Fruit fly (Drosophila melanogaster) whole organism, wandering third instar larva: ENCODE data around the gene GstT3.
A peak's percentile ranks its signal among the peaks of the same experiment; 100 is the strongest.

Source experiments
- Abd-B ChIP-seq: fragments of >200 bp; optimal IDR thresholded peaks from 2 replicates; lab custom pipeline; 2017; ENCODE audit warnings: missing biosample characterization, missing genetic modification characterization
- CG9705 ChIP-seq: fragments of 200-800 bp; sonication (Bioruptor generic); optimal IDR thresholded peaks from 2 replicates; lab custom pipeline; 2018; ENCODE audit warnings: missing biosample characterization, mild to moderate bottlenecking, missing genetic modification characterization
- CrebA ChIP-seq: fragments of 200-800 bp; sonication (Bioruptor generic); optimal IDR thresholded peaks from 2 replicates; lab custom pipeline; 2016; ENCODE audit warnings: missing biosample characterization, mild to moderate bottlenecking, missing genetic modification characterization, borderline replicate concordance
- Dfd ChIP-seq: fragments of >200 bp; optimal IDR thresholded peaks from 2 replicates; lab custom pipeline; 2017; ENCODE audit warnings: missing biosample characterization, missing genetic modification characterization
- Dif ChIP-seq: fragments of 200-275, 200-300 bp; sonication (Bioruptor generic); optimal IDR thresholded peaks from 2 replicates; lab custom pipeline; 2018; ENCODE audit warnings: missing biosample characterization, missing genetic modification characterization; ENCODE audit not compliant: partially characterized antibody
- GATAd ChIP-seq: sonication (Bioruptor generic); optimal IDR thresholded peaks from 2 replicates; lab custom pipeline; 2016; ENCODE audit warnings: missing biosample characterization, missing genetic modification characterization
- HLH106 ChIP-seq: fragments of 200-800 bp; optimal IDR thresholded peaks from 3 replicates; lab custom pipeline; 2019; ENCODE audit warnings: missing biosample characterization, mild to moderate bottlenecking, missing genetic modification characterization, moderate library complexity
- Hnf4 ChIP-seq: fragments of 200-800 bp; sonication (Bioruptor generic); optimal IDR thresholded peaks from 2 replicates; lab custom pipeline; 2016; ENCODE audit warnings: missing biosample characterization, mild to moderate bottlenecking, missing genetic modification characterization
- Hr78 ChIP-seq: fragments of >200 bp; optimal IDR thresholded peaks from 2 replicates; lab custom pipeline; 2017; ENCODE audit warnings: missing biosample characterization, missing genetic modification characterization
- Hr83 ChIP-seq: fragments of 200-300 bp; sonication (Bioruptor generic); optimal IDR thresholded peaks from 2 replicates; lab custom pipeline; 2016; ENCODE audit warnings: missing biosample characterization, mild to moderate bottlenecking, missing genetic modification characterization, moderate library complexity; ENCODE audit not compliant: poor library complexity, severe bottlenecking
- Jra ChIP-seq: sonication (Bioruptor generic); optimal IDR thresholded peaks from 2 replicates; lab custom pipeline; 2016; ENCODE audit warnings: missing biosample characterization, missing genetic modification characterization
- Mio ChIP-seq: sonication (Bioruptor generic); optimal IDR thresholded peaks from 2 replicates; lab custom pipeline; 2016; ENCODE audit warnings: missing biosample characterization, missing genetic modification characterization
- Myc ChIP-seq: fragments of >200 bp; optimal IDR thresholded peaks from 2 replicates; lab custom pipeline; 2017
- N ChIP-seq: fragments of >200 bp; optimal IDR thresholded peaks from 2 replicates; lab custom pipeline; 2018; ENCODE audit warnings: missing biosample characterization, missing external identifiers, missing genetic modification characterization
- OdsH ChIP-seq: fragments of 200-800 bp; sonication (Bioruptor generic); optimal IDR thresholded peaks from 2 replicates; lab custom pipeline; 2016; ENCODE audit warnings: missing biosample characterization, mild to moderate bottlenecking, missing genetic modification characterization
- Rel ChIP-seq, 2 experiments: fragments of 200-800 bp; sonication (Bioruptor generic) in 1 of 2; optimal IDR thresholded peaks; 2 replicates in 1 of 2; 3 replicates in 1 of 2; lab custom pipeline; 2016 to 2019; ENCODE audit warnings: mild to moderate bottlenecking in 2 of 2, missing biosample characterization in 2 of 2, missing genetic modification characterization in 2 of 2, moderate library complexity in 1 of 2
- Sp1 ChIP-seq: fragments of 200-800 bp; sonication (Bioruptor generic); optimal IDR thresholded peaks from 3 replicates; lab custom pipeline; 2019; ENCODE audit warnings: missing biosample characterization, mild to moderate bottlenecking, missing genetic modification characterization, moderate library complexity
- Vsx2 ChIP-seq: fragments of 200-300, 225-300 bp; sonication (Bioruptor generic); optimal IDR thresholded peaks from 2 replicates; lab custom pipeline; 2018; ENCODE audit warnings: missing biosample characterization, missing genetic modification characterization; ENCODE audit not compliant: partially characterized antibody
- br ChIP-seq: fragments of 200-800 bp; sonication (Bioruptor generic); optimal IDR thresholded peaks from 2 replicates; lab custom pipeline; 2016; ENCODE audit warnings: missing biosample characterization, missing genetic modification characterization
- brk ChIP-seq: fragments of 200-800 bp; sonication (Bioruptor generic); optimal IDR thresholded peaks from 2 replicates; lab custom pipeline; 2016; ENCODE audit warnings: missing biosample characterization, mild to moderate bottlenecking, missing genetic modification characterization
- dl ChIP-seq, 2 experiments: fragments of 175-275, 200-275 bp in 1 of 2; fragments of 200-275 bp in 1 of 2; sonication (Bioruptor generic); optimal IDR thresholded peaks; lab custom pipeline; 2018; ENCODE audit warnings: mild to moderate bottlenecking in 2 of 2, missing biosample characterization in 2 of 2, missing genetic modification characterization in 2 of 2, moderate library complexity in 2 of 2; ENCODE audit not compliant: partially characterized antibody in 2 of 2, insufficient read depth in 1 of 2
- dmrt93B ChIP-seq: fragments of 200-800 bp; sonication (Bioruptor generic); optimal IDR thresholded peaks from 2 replicates; lab custom pipeline; 2018; ENCODE audit warnings: missing biosample characterization, mild to moderate bottlenecking, missing genetic modification characterization
- dsf ChIP-seq: sonication (Bioruptor generic); optimal IDR thresholded peaks from 2 replicates; lab custom pipeline; 2016; ENCODE audit warnings: missing biosample characterization, missing genetic modification characterization, borderline replicate concordance
- ey ChIP-seq: fragments of 200-800 bp; sonication (Bioruptor generic); optimal IDR thresholded peaks from 2 replicates; lab custom pipeline; 2016; ENCODE audit warnings: missing biosample characterization, missing genetic modification characterization
- foxo ChIP-seq, 2 experiments: fragments of 200-800 bp; sonication (Bioruptor generic); optimal IDR thresholded peaks; 2 replicates in 1 of 2; 3 replicates in 1 of 2; lab custom pipeline; 2016 to 2017; ENCODE audit warnings: missing biosample characterization in 2 of 2, missing genetic modification characterization in 2 of 2
- fru ChIP-seq: fragments of 200-800 bp; sonication (Bioruptor generic); optimal IDR thresholded peaks from 3 replicates; lab custom pipeline; 2016; ENCODE audit warnings: missing biosample characterization, mild to moderate bottlenecking, missing genetic modification characterization
- h ChIP-seq: fragments of 200-800 bp; sonication (Bioruptor generic); optimal IDR thresholded peaks from 3 replicates; lab custom pipeline; 2016; ENCODE audit warnings: missing biosample characterization, mild to moderate bottlenecking, missing genetic modification characterization
- jim ChIP-seq: fragments of 175-275, 200-325 bp; sonication (Bioruptor generic); optimal IDR thresholded peaks from 2 replicates; lab custom pipeline; 2016; ENCODE audit warnings: missing biosample characterization, mild to moderate bottlenecking, missing genetic modification characterization
- lola ChIP-seq: fragments of >200 bp; optimal IDR thresholded peaks from 2 replicates; lab custom pipeline; 2017; ENCODE audit warnings: missing biosample characterization, missing genetic modification characterization
- psq ChIP-seq: fragments of 200-800 bp; sonication (Bioruptor generic); optimal IDR thresholded peaks from 3 replicates; lab custom pipeline; 2017; ENCODE audit warnings: missing biosample characterization, mild to moderate bottlenecking, missing genetic modification characterization, moderate library complexity
- rgr ChIP-seq: fragments of 200-800 bp; sonication (Bioruptor generic); optimal IDR thresholded peaks from 3 replicates; lab custom pipeline; 2016; ENCODE audit warnings: missing biosample characterization, mild to moderate bottlenecking, missing genetic modification characterization
- sage ChIP-seq: fragments of 200-800 bp; sonication (Bioruptor generic); optimal IDR thresholded peaks from 2 replicates; lab custom pipeline; 2016; ENCODE audit warnings: missing biosample characterization, mild to moderate bottlenecking, missing genetic modification characterization
- sv ChIP-seq: fragments of 200-800 bp; sonication (Bioruptor generic); optimal IDR thresholded peaks from 3 replicates; lab custom pipeline; 2016; ENCODE audit warnings: missing biosample characterization, missing genetic modification characterization
- tai ChIP-seq: sonication (Bioruptor generic); optimal IDR thresholded peaks from 2 replicates; lab custom pipeline; 2016; ENCODE audit warnings: missing biosample characterization, missing genetic modification characterization
- usp ChIP-seq: fragments of >200 bp; optimal IDR thresholded peaks from 2 replicates; lab custom pipeline; 2017; ENCODE audit warnings: missing biosample characterization, missing genetic modification characterization
- woc ChIP-seq: sonication (Bioruptor generic); optimal IDR thresholded peaks from 2 replicates; lab custom pipeline; 2016; ENCODE audit warnings: missing biosample characterization, mild to moderate bottlenecking, missing genetic modification characterization

Gene GstT3

dm6 chrX:20481404-20481803 is 14.1 kb downstream of the GstT3 start:
- TF ChIP-seq jim (GFP tag; lab: Kevin White, UChicago) (no peak), Mio (GFP tag; lab: Kevin White, UChicago) (no peak), psq (GFP tag; lab: Kevin White, UChicago) (peak; percentile 6), Hnf4 (peak; percentile 3), rgr (GFP tag; lab: Kevin White, UChicago) (peak; percentile 18), fru (GFP tag; lab: Kevin White, UChicago) (peak; percentile 59), br (peak; percentile 33), brk (GFP tag; lab: Kevin White, UChicago) (peak; percentile 10), Sp1 (GFP tag; lab: Kevin White, UChicago) (peak; percentile 38), dmrt93B (GFP tag; lab: Kevin White, UChicago) (no peak), h (GFP tag; lab: Kevin White, UChicago) (peak; percentile 36), Jra (no peak), Rel (GFP tag; optimal IDR thresholded peaks at IDR 0.05; lab: Kevin White, UChicago) (no peak), Rel (tag; optimal IDR thresholded peaks at IDR 0.05; lab: Kevin White, UChicago) (peak; percentile 45)

dm6 chrX:20482790-20483564 is 15.7 kb downstream of the GstT3 start:
- TF ChIP-seq fru (GFP tag; lab: Kevin White, UChicago) (no peak), foxo (GFP tag; optimal IDR thresholded peaks at IDR 0.05; lab: Kevin White, UChicago) (peak in 1 of 2 experiments; percentile 26), ey (GFP tag; lab: Kevin White, UChicago) (peak; percentile 20), br (peak; percentile 4), HLH106 (tag; lab: Kevin White, UChicago) (peak; percentile 59), Myc (lab: Kevin White, UChicago) (no peak), dmrt93B (GFP tag; lab: Kevin White, UChicago) (peak; percentile 0), Hr78 (no peak)

dm6 chrX:20485880-20486279 is 18.6 kb downstream of the GstT3 start, which contains the start of gene CG15461:
TSS of gene CG15461 (plus strand) at chrX:20486180.
- TF ChIP-seq dl (GFP tag; optimal IDR thresholded peaks at IDR 0.05; lab: Kevin White, UChicago; ENCODE audit: insufficient read depth in 1 of 2, partially characterized antibody in 2 of 2) (no peak), CG9705 (GFP tag; lab: Kevin White, UChicago) (no peak), Myc (lab: Kevin White, UChicago) (no peak), brk (GFP tag; lab: Kevin White, UChicago) (no peak), Dif (GFP tag; lab: Kevin White, UChicago) (no peak), h (GFP tag; lab: Kevin White, UChicago) (no peak), OdsH (no peak), Vsx2 (GFP tag; lab: Kevin White, UChicago) (no peak), Sp1 (GFP tag; lab: Kevin White, UChicago) (no peak), woc (no peak), Abd-B (GFP tag; lab: Kevin White, UChicago) (no peak)

dm6 chrX:20488701-20489122 is 21.5 kb downstream of the GstT3 start:
- TF ChIP-seq sv, result no peak
- TF ChIP-seq usp, result no peak
- TF ChIP-seq foxo (GFP tag; optimal IDR thresholded peaks at IDR 0.05; lab: Kevin White, UChicago), result peak in 1 of 2 experiments; percentile 55
- TF ChIP-seq Hnf4, result peak; percentile 19
- no peak for TF ChIP-seq Rel (GFP tag; optimal IDR thresholded peaks at IDR 0.05; lab: Kevin White, UChicago)
- TF ChIP-seq Rel (tag; optimal IDR thresholded peaks at IDR 0.05; lab: Kevin White, UChicago), result no peak
- no peak for TF ChIP-seq Dif (GFP tag; lab: Kevin White, UChicago)
- TF ChIP-seq Myc (lab: Kevin White, UChicago), result no peak
- TF ChIP-seq fru (GFP tag; lab: Kevin White, UChicago), result peak; percentile 70
- no peak for TF ChIP-seq jim (GFP tag; lab: Kevin White, UChicago)
- TF ChIP-seq dl (GFP tag; optimal IDR thresholded peaks at IDR 0.05; lab: Kevin White, UChicago; ENCODE audit: insufficient read depth in 1 of 2, partially characterized antibody in 2 of 2), result no peak
- TF ChIP-seq h (GFP tag; lab: Kevin White, UChicago), result peak; percentile 64
- peak; percentile 43 for TF ChIP-seq ey (GFP tag; lab: Kevin White, UChicago)
- no peak for TF ChIP-seq Vsx2 (GFP tag; lab: Kevin White, UChicago)
- peak; percentile 55 for TF ChIP-seq Sp1 (GFP tag; lab: Kevin White, UChicago)
- TF ChIP-seq N, result no peak
- TF ChIP-seq psq (GFP tag; lab: Kevin White, UChicago), result peak; percentile 33
- no peak for TF ChIP-seq brk (GFP tag; lab: Kevin White, UChicago)
- TF ChIP-seq Hr83, result no peak
- no peak for TF ChIP-seq Dfd (GFP tag; lab: Kevin White, UChicago)
- TF ChIP-seq br, result peak; percentile 32
- TF ChIP-seq Jra, result no peak
- TF ChIP-seq sage (GFP tag; lab: Kevin White, UChicago), result no peak
- peak; percentile 48 for TF ChIP-seq rgr (GFP tag; lab: Kevin White, UChicago)
- no peak for TF ChIP-seq Hr78
- no peak for TF ChIP-seq CG9705 (GFP tag; lab: Kevin White, UChicago)
- TF ChIP-seq OdsH, result peak; percentile 45
- no peak for TF ChIP-seq tai (GFP tag; lab: Kevin White, UChicago)
- TF ChIP-seq GATAd (GFP tag; lab: Kevin White, UChicago), result no peak
- TF ChIP-seq Abd-B (GFP tag; lab: Kevin White, UChicago), result no peak
- TF ChIP-seq HLH106 (tag; lab: Kevin White, UChicago), result peak; percentile 47
- TF ChIP-seq lola (GFP tag; lab: Kevin White, UChicago), result no peak
- TF ChIP-seq woc, result peak; percentile 54
- peak; percentile 60 for TF ChIP-seq dmrt93B (GFP tag; lab: Kevin White, UChicago)
- no peak for TF ChIP-seq dsf (GFP tag; lab: Kevin White, UChicago)
- TF ChIP-seq CrebA (GFP tag; lab: Kevin White, UChicago), result no peak
